Worm (Caenorhabditis elegans) whole organism, L2 larva: ENCODE results near the gene apx-1.

Experiments used
- R02D3.7 ChIP-seq: fragments of 150-350 bp; optimal IDR thresholded peaks from 2 replicates; lab custom pipeline; 2014; ENCODE audit warnings: missing biosample characterization, missing genetic modification characterization
- Y55F3AM.14 ChIP-seq: fragments of 200-800 bp; sonication (Bioruptor generic); optimal IDR thresholded peaks from 2 replicates; lab custom pipeline; 2018; ENCODE audit warnings: mild to moderate bottlenecking, missing genetic modification characterization, missing compliant biosample characterization
- blmp-1 ChIP-seq: sonication (generic microtip); optimal IDR thresholded peaks from 2 replicates; lab custom pipeline; 2017; ENCODE audit warnings: missing genetic modification characterization, mild to moderate bottlenecking, missing compliant biosample characterization, antibody characterized with exemption, moderate library complexity; ENCODE audit not compliant: insufficient read depth
- elt-1 ChIP-seq: fragments of 150-350 bp; optimal IDR thresholded peaks from 2 replicates; lab custom pipeline; 2014; ENCODE audit warnings: missing biosample characterization, missing genetic modification characterization
- nhr-10 ChIP-seq: sonication (generic microtip); optimal IDR thresholded peaks from 2 replicates; lab custom pipeline; 2017; ENCODE audit warnings: missing biosample characterization, missing genetic modification characterization
- nhr-11 ChIP-seq: fragments of 150-350 bp; optimal IDR thresholded peaks from 2 replicates; lab custom pipeline; 2014; ENCODE audit warnings: missing biosample characterization, missing genetic modification characterization
- nhr-12 ChIP-seq: fragments of 150-350 bp; optimal IDR thresholded peaks from 2 replicates; lab custom pipeline; 2014; ENCODE audit warnings: missing biosample characterization, missing genetic modification characterization
- nhr-77 ChIP-seq: fragments of 150-350 bp; optimal IDR thresholded peaks from 2 replicates; lab custom pipeline; 2014; ENCODE audit warnings: missing biosample characterization, missing genetic modification characterization
- skn-1 ChIP-seq: sonication (generic microtip); optimal IDR thresholded peaks from 2 replicates; lab custom pipeline; 2017; ENCODE audit warnings: missing biosample characterization, missing genetic modification characterization
- unc-39 ChIP-seq: fragments of 150-350 bp; optimal IDR thresholded peaks from 2 replicates; lab custom pipeline; 2014; ENCODE audit warnings: missing biosample characterization, missing genetic modification characterization
- ztf-11 ChIP-seq: sonication (generic microtip); optimal IDR thresholded peaks from 2 replicates; lab custom pipeline; 2017; ENCODE audit warnings: missing biosample characterization, missing genetic modification characterization

- TF ChIP-seq nhr-11 (tag; lab: Kevin White, UChicago), result no peak
- TF ChIP-seq R02D3.7, result no peak
- TF ChIP-seq unc-39 (tag; lab: Kevin White, UChicago), result no peak
- TF ChIP-seq skn-1 (tag; lab: Kevin White, UChicago), result no peak
- no peak for TF ChIP-seq blmp-1
- no peak for TF ChIP-seq nhr-77 (tag; lab: Kevin White, UChicago)
- no peak for TF ChIP-seq Y55F3AM.14 (GFP tag; lab: Kevin White, UChicago)
- TF ChIP-seq elt-1 (tag; lab: Kevin White, UChicago), result no peak
- TF ChIP-seq nhr-12 (tag; lab: Kevin White, UChicago), result no peak
- TF ChIP-seq ztf-11 (tag; lab: Kevin White, UChicago), result no peak
- no peak for TF ChIP-seq nhr-10 (tag; lab: Kevin White, UChicago)
These were observed 15.0 kb upstream of the apx-1 start, which contains the start of gene Y73C8B.2 for ce11 chrV:3194952-3195450.
